Worm (Caenorhabditis elegans) whole organism, midembryonic: ENCODE results near the gene C31H1.2.

Source experiments
- T22C8.4 ChIP-seq: fragments of 200-800 bp; sonication (Bioruptor generic); IDR thresholded peaks from 2 replicates; pipeline ENCODE4 v1.3.6; 2022; ENCODE audit warnings: missing genetic modification characterization, missing compliant biosample characterization
- cog-1 ChIP-seq: sonication (generic microtip); optimal IDR thresholded peaks from 2 replicates; lab custom pipeline; 2016; ENCODE audit warnings: missing genetic modification characterization, missing compliant biosample characterization
- klf-2 ChIP-seq: fragments of 200-800 bp; sonication (Bioruptor generic); conservative IDR thresholded peaks from 2 replicates; pipeline ENCODE4 v1.3.6; 2022; ENCODE audit warnings: missing genetic modification reagents, missing genetic modification characterization, missing compliant biosample characterization
- med-1 ChIP-seq: sonication (generic microtip); optimal IDR thresholded peaks from 2 replicates; lab custom pipeline; 2017; ENCODE audit warnings: missing genetic modification characterization, mild to moderate bottlenecking, missing compliant biosample characterization, antibody characterized with exemption, missing genetic modification reagents; ENCODE audit not compliant: insufficient read depth
- ref-1 ChIP-seq: fragments of 200-800 bp; sonication (Bioruptor generic); conservative IDR thresholded peaks from 2 replicates; pipeline ENCODE4 v1.3.6; 2022; ENCODE audit warnings: missing genetic modification reagents, missing genetic modification characterization, missing compliant biosample characterization
- tab-1 ChIP-seq: fragments of 200-800 bp; sonication (Bioruptor generic); IDR thresholded peaks from 2 replicates; pipeline ENCODE4 v1.3.6; 2022; ENCODE audit warnings: missing genetic modification characterization, missing compliant biosample characterization
- ztf-23 ChIP-seq: fragments of 200-800 bp; sonication (Bioruptor generic); IDR thresholded peaks from 2 replicates; pipeline ENCODE4 v1.3.6; 2022; ENCODE audit warnings: missing genetic modification reagents, missing genetic modification characterization, missing compliant biosample characterization
- ztf-29 ChIP-seq: fragments of 200-800 bp; sonication (Bioruptor generic); IDR thresholded peaks from 2 replicates; pipeline ENCODE4 v1.3.6; 2022; ENCODE audit warnings: missing genetic modification reagents, missing genetic modification characterization, missing compliant biosample characterization

- TF ChIP-seq med-1 (GFP tag; lab: Kevin White, UChicago) (no peak), ztf-23 (GFP tag; lab: Robert Waterston, UW) (no peak), T22C8.4 (GFP tag; lab: Robert Waterston, UW) (no peak), tab-1 (no peak), cog-1 (tag; lab: Kevin White, UChicago) (no peak), ztf-29 (GFP tag; lab: Robert Waterston, UW) (no peak), ref-1 (GFP tag; lab: Robert Waterston, UW) (no peak), klf-2 (GFP tag; lab: Robert Waterston, UW) (no peak)
Observed at ce11 chrIV:5814092-5814650, 23.1 kb downstream of the C31H1.2 start, which contains the start of gene oops-1.
